Worm (Caenorhabditis elegans) whole organism, late embryonic: ENCODE results near the gene nhr-78.

Source experiments
- C08G9.2 ChIP-seq: sonication (generic microtip); optimal IDR thresholded peaks from 2 replicates; lab custom pipeline; 2016; ENCODE audit warnings: mild to moderate bottlenecking, missing genetic modification characterization, moderate library complexity, missing compliant biosample characterization
- K09A11.1 ChIP-seq: sonication (generic microtip); optimal IDR thresholded peaks from 2 replicates; lab custom pipeline; 2017; ENCODE audit warnings: antibody characterized with exemption, mild to moderate bottlenecking, missing genetic modification characterization, missing compliant biosample characterization; ENCODE audit not compliant: insufficient read depth
- T23F11.4 ChIP-seq: fragments of 200-800 bp; sonication (Bioruptor generic); optimal IDR thresholded peaks from 2 replicates; lab custom pipeline; 2018; ENCODE audit warnings: mild to moderate bottlenecking, missing genetic modification characterization, missing compliant biosample characterization
- Y22D7AL.16 ChIP-seq: sonication (generic microtip); optimal IDR thresholded peaks from 2 replicates; lab custom pipeline; 2016; ENCODE audit warnings: missing genetic modification characterization, missing compliant biosample characterization
- ahr-1 ChIP-seq: sonication (generic microtip); optimal IDR thresholded peaks from 2 replicates; lab custom pipeline; 2016; ENCODE audit warnings: missing genetic modification characterization, missing compliant biosample characterization
- ama-1 ChIP-seq: fragments of 150-350 bp; optimal IDR thresholded peaks from 2 replicates; lab custom pipeline; 2014
- ceh-2 ChIP-seq: sonication (generic microtip); optimal IDR thresholded peaks from 2 replicates; lab custom pipeline; 2016; ENCODE audit warnings: missing genotype, missing genetic modification characterization, missing compliant biosample characterization
- ceh-22 ChIP-seq: sonication (generic microtip); optimal IDR thresholded peaks from 2 replicates; lab custom pipeline; 2017; ENCODE audit warnings: missing biosample characterization, missing genetic modification characterization
- ceh-30 ChIP-seq: fragments of 150-350 bp; optimal IDR thresholded peaks from 2 replicates; lab custom pipeline; 2014; ENCODE audit warnings: missing biosample characterization, missing genetic modification characterization
- ceh-34 ChIP-seq: sonication (generic microtip); optimal IDR thresholded peaks from 2 replicates; lab custom pipeline; 2016; ENCODE audit warnings: mild to moderate bottlenecking, missing genetic modification characterization, missing compliant biosample characterization
- ceh-48 ChIP-seq: sonication (generic microtip); optimal IDR thresholded peaks from 2 replicates; lab custom pipeline; 2016; ENCODE audit warnings: missing genetic modification characterization, inconsistent platforms, missing compliant biosample characterization
- ceh-6 ChIP-seq: fragments of 200-800 bp; sonication (Bioruptor generic); optimal IDR thresholded peaks from 2 replicates; lab custom pipeline; 2018; ENCODE audit warnings: mild to moderate bottlenecking, missing genetic modification characterization, missing compliant biosample characterization
- dmd-4 ChIP-seq: sonication (generic microtip); optimal IDR thresholded peaks from 2 replicates; lab custom pipeline; 2016; ENCODE audit warnings: borderline replicate concordance, missing genetic modification characterization, missing compliant biosample characterization
- elt-2 ChIP-seq: sonication (generic microtip); optimal IDR thresholded peaks from 2 replicates; lab custom pipeline; 2016; ENCODE audit warnings: missing genetic modification reagents, missing genetic modification characterization, missing compliant biosample characterization
- elt-4 ChIP-seq: sonication (generic microtip); optimal IDR thresholded peaks from 2 replicates; lab custom pipeline; 2016; ENCODE audit warnings: missing genetic modification characterization, missing compliant biosample characterization
- ets-4 ChIP-seq: sonication (generic microtip); optimal IDR thresholded peaks from 2 replicates; lab custom pipeline; 2016; ENCODE audit warnings: missing genetic modification characterization, missing compliant biosample characterization
- eyg-1 ChIP-seq: sonication (generic microtip); optimal IDR thresholded peaks from 2 replicates; lab custom pipeline; 2016; ENCODE audit warnings: missing genotype, missing genetic modification characterization, missing compliant biosample characterization
- fkh-10 ChIP-seq: fragments of 150-350 bp; optimal IDR thresholded peaks from 2 replicates; lab custom pipeline; 2014; ENCODE audit warnings: missing biosample characterization, missing genetic modification reagents, missing genetic modification characterization
- fkh-6 ChIP-seq: sonication (generic microtip); optimal IDR thresholded peaks from 2 replicates; lab custom pipeline; 2016; ENCODE audit warnings: missing genetic modification characterization, missing compliant biosample characterization
- hlh-13 ChIP-seq: fragments of 200-800 bp; sonication (Bioruptor generic); optimal IDR thresholded peaks from 2 replicates; lab custom pipeline; 2018; ENCODE audit warnings: mild to moderate bottlenecking, missing genetic modification characterization, missing compliant biosample characterization
- hlh-8 ChIP-seq: sonication (generic microtip); optimal IDR thresholded peaks from 2 replicates; lab custom pipeline; 2016; ENCODE audit warnings: missing genotype, missing genetic modification characterization, missing compliant biosample characterization
- lim-6 ChIP-seq: sonication (generic microtip); optimal IDR thresholded peaks from 2 replicates; lab custom pipeline; 2016; ENCODE audit warnings: missing genetic modification characterization, missing compliant biosample characterization
- mec-3 ChIP-seq: sonication (generic microtip); optimal IDR thresholded peaks from 2 replicates; lab custom pipeline; 2016; ENCODE audit warnings: borderline replicate concordance, missing genetic modification characterization, missing compliant biosample characterization
- nfya-1 ChIP-seq: sonication (generic microtip); optimal IDR thresholded peaks from 2 replicates; lab custom pipeline; 2017; ENCODE audit warnings: missing genetic modification characterization, mild to moderate bottlenecking, missing compliant biosample characterization, antibody characterized with exemption, moderate library complexity
- nhr-232 ChIP-seq: sonication (generic microtip); optimal IDR thresholded peaks from 2 replicates; lab custom pipeline; 2016; ENCODE audit warnings: missing genetic modification characterization, missing compliant biosample characterization
- odd-2 ChIP-seq: sonication (generic microtip); optimal IDR thresholded peaks from 2 replicates; lab custom pipeline; 2017; ENCODE audit warnings: antibody characterized with exemption, mild to moderate bottlenecking, missing genetic modification characterization, missing compliant biosample characterization
- pag-3 ChIP-seq: sonication (generic microtip); optimal IDR thresholded peaks from 2 replicates; lab custom pipeline; 2016; ENCODE audit warnings: missing compliant biosample characterization, missing genetic modification characterization, borderline replicate concordance
- pax-1 ChIP-seq: fragments of 150-350 bp; optimal IDR thresholded peaks from 2 replicates; lab custom pipeline; 2014; ENCODE audit warnings: missing biosample characterization, missing genetic modification characterization
- pqm-1 ChIP-seq: sonication (generic microtip); optimal IDR thresholded peaks from 2 replicates; lab custom pipeline; 2016; ENCODE audit warnings: missing genetic modification characterization, missing compliant biosample characterization
- ref-2 ChIP-seq: sonication (generic microtip); optimal IDR thresholded peaks from 2 replicates; lab custom pipeline; 2016; ENCODE audit warnings: missing genetic modification characterization, missing compliant biosample characterization
- rnt-1 ChIP-seq: sonication (generic microtip); optimal IDR thresholded peaks from 2 replicates; lab custom pipeline; 2016; ENCODE audit warnings: missing genetic modification characterization, missing compliant biosample characterization
- sdc-2 ChIP-seq: sonication (generic microtip); optimal IDR thresholded peaks from 2 replicates; lab custom pipeline; 2016; ENCODE audit warnings: missing genotype, missing genetic modification characterization, missing compliant biosample characterization
- sox-2 ChIP-seq: fragments of 200-800 bp; sonication (Bioruptor generic); IDR thresholded peaks from 2 replicates; pipeline ENCODE4 v1.3.6; 2022; ENCODE audit warnings: missing genetic modification reagents, missing genetic modification characterization, missing compliant biosample characterization
- sox-4 ChIP-seq: sonication (generic microtip); optimal IDR thresholded peaks from 2 replicates; lab custom pipeline; 2017; ENCODE audit warnings: mild to moderate bottlenecking, missing genetic modification characterization, inconsistent platforms, missing compliant biosample characterization
- tbx-2 ChIP-seq: sonication (generic microtip); optimal IDR thresholded peaks from 2 replicates; lab custom pipeline; 2016; ENCODE audit warnings: missing genetic modification characterization, missing compliant biosample characterization
- ttx-3 ChIP-seq: sonication (generic microtip); optimal IDR thresholded peaks from 2 replicates; lab custom pipeline; 2016; ENCODE audit warnings: missing genetic modification reagents, missing genetic modification characterization, missing compliant biosample characterization
- unc-42 ChIP-seq: sonication (generic microtip); optimal IDR thresholded peaks from 2 replicates; lab custom pipeline; 2016; ENCODE audit warnings: missing genotype, missing genetic modification characterization, missing compliant biosample characterization
- unc-55 ChIP-seq: sonication (generic microtip); optimal IDR thresholded peaks from 2 replicates; lab custom pipeline; 2017; ENCODE audit warnings: missing biosample characterization, missing genetic modification reagents, missing genetic modification characterization

Gene nhr-78

DNA sequence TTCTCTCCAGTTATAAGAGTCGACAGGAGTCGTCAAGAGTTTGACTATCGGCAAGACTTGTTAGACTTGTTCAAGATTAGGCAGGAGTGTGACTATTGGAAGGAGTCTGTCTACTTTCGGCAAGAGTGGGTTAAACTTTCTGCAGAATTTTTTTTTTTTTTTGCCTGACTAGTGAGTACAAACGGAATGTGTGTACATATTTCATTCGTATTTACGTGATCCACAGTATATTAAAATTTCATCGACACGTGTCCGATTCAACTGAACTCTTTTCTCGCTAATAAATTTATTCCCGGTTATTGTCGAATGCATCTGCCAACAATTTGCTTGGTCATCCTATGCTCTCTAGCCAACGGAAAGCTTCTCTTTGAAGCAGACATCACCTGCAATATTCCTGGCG, 5.5 kb downstream of the nhr-78 start, which contains the start of gene F36A4.1:
TSS of gene F36A4.1 (plus strand) at position 301 of the 400 bp plus-strand sequence.
- TF ChIP-seq ahr-1 (tag; lab: Kevin White, UChicago) (no peak), pax-1 (tag; lab: Kevin White, UChicago) (no peak), ceh-30 (tag; lab: Kevin White, UChicago) (no peak), hlh-8 (tag; lab: Kevin White, UChicago) (no peak), K09A11.1 (tag; lab: Kevin White, UChicago) (no peak), T23F11.4 (no peak), fkh-10 (GFP tag; lab: Kevin White, UChicago) (no peak), ceh-22 (tag; lab: Kevin White, UChicago) (no peak), Y22D7AL.16 (tag; lab: Kevin White, UChicago) (no peak), ceh-48 (tag; lab: Kevin White, UChicago) (no peak), fkh-6 (tag; lab: Kevin White, UChicago) (no peak), nhr-232 (no peak), C08G9.2 (tag; lab: Kevin White, UChicago) (no peak), sox-2 (GFP tag; lab: Robert Waterston, UW) (no peak), ttx-3 (tag; lab: Kevin White, UChicago) (no peak)

DNA sequence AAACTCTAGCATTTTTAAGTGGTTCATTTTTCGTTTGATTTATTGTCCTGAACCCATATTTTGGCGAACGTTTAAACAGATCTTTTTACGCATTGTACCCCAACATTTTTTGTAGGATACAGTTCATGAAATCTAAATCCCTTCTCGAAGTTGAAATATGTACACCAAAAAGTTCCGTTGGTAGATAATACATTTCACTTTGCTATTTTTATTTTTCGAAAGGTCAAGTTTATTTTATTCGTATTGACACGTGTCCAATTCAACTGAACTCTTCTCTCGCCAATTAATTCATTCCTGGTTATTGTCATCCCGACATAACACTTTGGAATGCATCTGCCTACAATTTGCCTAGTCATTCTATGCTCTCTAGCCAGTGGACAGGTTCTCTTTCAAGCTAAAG, 6.8 kb downstream of the nhr-78 start, which contains the start of gene F36A4.2:
TSS of gene F36A4.2 (plus strand) at position 301 of the 400 bp plus-strand sequence.
- TF ChIP-seq Y22D7AL.16 (tag; lab: Kevin White, UChicago) (no peak), rnt-1 (tag; lab: Kevin White, UChicago) (no peak), sox-4 (tag; lab: Kevin White, UChicago) (no peak), lim-6 (no peak), nfya-1 (tag; lab: Kevin White, UChicago) (no peak), C08G9.2 (tag; lab: Kevin White, UChicago) (no peak), pqm-1 (tag; lab: Kevin White, UChicago) (no peak), elt-4 (tag; lab: Kevin White, UChicago) (no peak), odd-2 (no peak), ama-1 (lab: Kevin White, UChicago) (no peak)

DNA sequence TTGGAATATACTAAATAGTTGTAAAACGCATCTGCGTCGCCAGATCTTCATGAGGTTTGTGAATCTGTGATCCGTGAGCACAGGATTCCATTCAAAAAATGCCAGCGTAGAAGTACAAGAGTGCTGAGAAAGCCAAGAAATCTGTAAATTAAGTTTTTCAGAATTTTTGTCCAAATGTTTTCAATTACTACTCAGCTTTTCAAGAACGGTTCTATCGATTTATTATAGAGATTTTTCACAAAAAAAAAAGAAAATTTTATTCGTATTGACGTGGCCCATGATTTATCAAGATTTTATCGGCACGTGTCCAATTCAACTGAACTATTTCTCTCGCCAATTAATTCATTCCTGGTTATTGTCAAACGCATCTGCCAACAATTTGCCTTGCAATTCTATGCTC, 8.4 kb downstream of the nhr-78 start, which contains the start of gene F36A4.3:
TSS of gene F36A4.3 (plus strand) at position 301 of the 400 bp plus-strand sequence.
- TF ChIP-seq ama-1 (lab: Kevin White, UChicago) (no peak), unc-55 (GFP tag; lab: Kevin White, UChicago) (no peak), odd-2 (no peak), tbx-2 (tag; lab: Kevin White, UChicago) (no peak), ceh-34 (no peak), fkh-10 (GFP tag; lab: Kevin White, UChicago) (no peak), elt-4 (tag; lab: Kevin White, UChicago) (no peak), eyg-1 (no peak), hlh-13 (GFP tag; lab: Kevin White, UChicago) (no peak), rnt-1 (tag; lab: Kevin White, UChicago) (no peak), ref-2 (tag; lab: Kevin White, UChicago) (no peak), ets-4 (no peak), ceh-2 (tag; lab: Kevin White, UChicago) (no peak), elt-2 (no peak), ceh-6 (GFP tag; lab: Kevin White, UChicago) (no peak), unc-42 (no peak), lim-6 (no peak), sdc-2 (no peak)

- TF ChIP-seq dmd-4 (tag; lab: Kevin White, UChicago) (no peak), mec-3 (tag; lab: Kevin White, UChicago) (no peak), fkh-6 (tag; lab: Kevin White, UChicago) (no peak), elt-2 (no peak), ahr-1 (tag; lab: Kevin White, UChicago) (no peak), ceh-30 (tag; lab: Kevin White, UChicago) (no peak), pag-3 (no peak)
These were observed 10.4 kb downstream of the nhr-78 start, which contains the start of gene F36A4.4 for ce11 chrIV:4267320-4267719. Gene F36A4.4, plus strand, starts transcription at chrIV:4267620.
